Worm (Caenorhabditis elegans) whole organism, L3 larva: ENCODE results near the gene comt-2.

ENCODE experiments used
- R02D3.7 ChIP-seq: fragments of 150-350 bp; optimal IDR thresholded peaks from 2 replicates; lab custom pipeline; 2014; ENCODE audit warnings: missing biosample characterization, missing genetic modification characterization
- ama-1 ChIP-seq: fragments of 150-350 bp; optimal IDR thresholded peaks from 2 replicates; lab custom pipeline; 2018
- ceh-28 ChIP-seq: fragments of 150-350 bp; optimal IDR thresholded peaks from 2 replicates; lab custom pipeline; 2014; ENCODE audit warnings: missing biosample characterization, missing genetic modification reagents, missing genetic modification characterization
- elt-1 ChIP-seq: fragments of 150-350 bp; optimal IDR thresholded peaks from 2 replicates; lab custom pipeline; 2014; ENCODE audit warnings: missing biosample characterization, missing genetic modification characterization
- elt-3 ChIP-seq, 3 experiments: fragments of 150-350 bp in 1 of 3; sonication (generic microtip) in 2 of 3; optimal IDR thresholded peaks; 2 replicates in 2 of 3; 4 replicates in 1 of 3; lab custom pipeline; 2014 to 2017; ENCODE audit warnings: missing biosample characterization in 3 of 3, missing genetic modification characterization in 3 of 3
- nhr-11 ChIP-seq: fragments of 150-350 bp; optimal IDR thresholded peaks from 2 replicates; lab custom pipeline; 2014; ENCODE audit warnings: missing biosample characterization, missing genetic modification characterization
- nhr-23 ChIP-seq: fragments of 150-350 bp; optimal IDR thresholded peaks from 2 replicates; lab custom pipeline; 2014; ENCODE audit warnings: missing biosample characterization, missing genetic modification reagents, missing genetic modification characterization
- nhr-237 ChIP-seq: fragments of 150-350 bp; optimal IDR thresholded peaks from 2 replicates; lab custom pipeline; 2014; ENCODE audit warnings: missing biosample characterization, missing genetic modification characterization
- zag-1 ChIP-seq: fragments of 150-350 bp; optimal IDR thresholded peaks from 2 replicates; lab custom pipeline; 2014; ENCODE audit warnings: missing biosample characterization, missing genetic modification characterization

- TF ChIP-seq nhr-11 (tag; lab: Kevin White, UChicago) (no peak), elt-1 (no peak), elt-3 (tag; optimal IDR thresholded peaks at IDR 0.05; lab: Kevin White, UChicago) (no peak), nhr-237 (no peak), R02D3.7 (tag; lab: Kevin White, UChicago) (no peak), ceh-28 (tag; lab: Kevin White, UChicago) (no peak), ama-1 (lab: Kevin White, UChicago) (no peak), nhr-23 (tag; lab: Kevin White, UChicago) (no peak), zag-1 (tag; lab: Kevin White, UChicago) (no peak)
Observed at ce11 chrV:16445676-16446075, 48.6 kb downstream of the comt-2 start, which contains the start of gene T08G3.6.
